Fruit fly (Drosophila melanogaster) Kc167 (cell line): ENCODE data around the gene Polr3G.

Source experiments
- Myc ChIP-seq: fragments of >200 bp; optimal IDR thresholded peaks from 2 replicates; lab custom pipeline; 2017; ENCODE audit warnings: missing external identifiers
- Sin3A ChIP-seq: fragments of >200 bp; optimal IDR thresholded peaks from 2 replicates; lab custom pipeline; 2018; ENCODE audit warnings: missing external identifiers
- h ChIP-seq: fragments of >200 bp; optimal IDR thresholded peaks from 3 replicates; lab custom pipeline; 2018; ENCODE audit warnings: missing external identifiers
- insv ChIP-seq: fragments of >200 bp; optimal IDR thresholded peaks from 3 replicates; lab custom pipeline; 2018; ENCODE audit warnings: missing external identifiers
- psq ChIP-seq: fragments of >200 bp; optimal IDR thresholded peaks from 2 replicates; lab custom pipeline; 2017; ENCODE audit warnings: missing external identifiers
- ttk ChIP-seq: sonication (Bioruptor generic); optimal IDR thresholded peaks from 2 replicates; lab custom pipeline; 2017; ENCODE audit warnings: missing external identifiers

DNA sequence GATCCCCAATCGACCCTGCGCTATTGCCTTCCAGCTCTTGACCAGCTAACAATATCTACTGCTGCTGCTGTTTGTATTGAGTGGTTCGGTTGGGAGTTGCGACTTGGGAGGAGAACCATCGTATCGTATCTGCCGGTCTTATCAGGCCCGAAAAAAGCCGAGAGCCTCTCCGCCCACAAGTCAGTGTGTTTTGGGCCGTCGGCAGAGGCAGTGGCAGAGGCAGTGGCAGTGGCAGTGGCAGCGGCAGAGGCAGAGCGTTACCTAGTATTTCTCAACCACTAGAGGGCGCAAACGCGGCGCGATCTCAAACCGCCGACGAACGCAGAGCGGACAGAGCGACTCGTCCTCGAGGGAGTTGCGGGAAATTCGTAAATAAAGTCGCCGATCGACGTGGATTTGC, 43.2 kb upstream of the Polr3G start, which contains the start of gene SecCl:
- TF ChIP-seq Myc (lab: Kevin White, UChicago): no peak
- TF ChIP-seq psq (lab: Kevin White, UChicago): no peak
- TF ChIP-seq Sin3A (lab: Kevin White, UChicago): no peak
- no peak for TF ChIP-seq insv
- no peak for TF ChIP-seq ttk (lab: Kevin White, UChicago)
- no peak for TF ChIP-seq h (lab: Kevin White, UChicago)
